Fruit fly (Drosophila melanogaster) whole organism, prepupa: ENCODE data around the gene CG7920.

ENCODE experiments used
- Blimp-1 ChIP-seq: fragments of 200-800 bp; sonication (Bioruptor generic); optimal IDR thresholded peaks from 3 replicates; lab custom pipeline; 2017; ENCODE audit warnings: missing biosample characterization, missing genetic modification characterization, mild to moderate bottlenecking, moderate library complexity, missing genetic modification reagents
- CG10631 ChIP-seq: fragments of 200-800 bp; sonication (Bioruptor generic); optimal IDR thresholded peaks from 2 replicates; lab custom pipeline; 2016; ENCODE audit warnings: missing biosample characterization, missing genetic modification characterization
- CG11294 ChIP-seq: fragments of 200-800 bp; sonication (Bioruptor generic); IDR thresholded peaks from 2 replicates; pipeline ENCODE4 v1.3.6; 2022; ENCODE audit warnings: missing biosample characterization, missing genetic modification characterization
- CG11762 ChIP-seq: fragments of 200-800 bp; sonication (Bioruptor generic); optimal IDR thresholded peaks from 3 replicates; lab custom pipeline; 2016; ENCODE audit warnings: missing biosample characterization, missing genetic modification characterization; ENCODE audit not compliant: insufficient read depth
- CG11902 ChIP-seq: fragments of 200-800 bp; sonication (Bioruptor generic); optimal IDR thresholded peaks from 3 replicates; lab custom pipeline; 2016; ENCODE audit warnings: missing biosample characterization, missing genetic modification characterization
- CG15336 ChIP-seq: fragments of 200-800 bp; sonication (Bioruptor generic); IDR thresholded peaks from 2 replicates; pipeline ENCODE4 v1.3.6; 2022; ENCODE audit warnings: missing biosample characterization, missing genetic modification characterization
- CG1621 ChIP-seq: fragments of 200-800 bp; sonication (Bioruptor generic); optimal IDR thresholded peaks from 3 replicates; lab custom pipeline; 2018; ENCODE audit warnings: missing biosample characterization, mild to moderate bottlenecking, missing genetic modification characterization
- CG4318 ChIP-seq: fragments of 200-800 bp; sonication (Bioruptor generic); optimal IDR thresholded peaks from 3 replicates; lab custom pipeline; 2017; ENCODE audit warnings: missing biosample characterization, mild to moderate bottlenecking, missing genetic modification characterization
- CG6163 ChIP-seq: fragments of 200-800 bp; sonication (Bioruptor generic); IDR thresholded peaks from 3 replicates; pipeline ENCODE4 v1.3.6; 2022; ENCODE audit warnings: missing biosample characterization, missing genetic modification characterization
- CG6276 ChIP-seq: fragments of 200-800 bp; sonication (Bioruptor generic); optimal IDR thresholded peaks from 2 replicates; lab custom pipeline; 2017; ENCODE audit warnings: missing biosample characterization, mild to moderate bottlenecking, missing genetic modification characterization
- CG8632 ChIP-seq: fragments of 200-800 bp; sonication (Bioruptor generic); optimal IDR thresholded peaks from 3 replicates; lab custom pipeline; 2016; ENCODE audit warnings: missing biosample characterization, missing genetic modification characterization
- CG9139 ChIP-seq: fragments of 200-800 bp; sonication (Bioruptor generic); optimal IDR thresholded peaks from 3 replicates; lab custom pipeline; 2017; ENCODE audit warnings: missing biosample characterization, mild to moderate bottlenecking, missing genetic modification characterization
- Eip78C ChIP-seq: fragments of 200-800 bp; sonication (Bioruptor generic); peaks from one replicate; lab custom pipeline; 2016; ENCODE audit warnings: missing biosample characterization, missing genetic modification characterization
- Eip93F ChIP-seq: fragments of 200-800 bp; sonication (Bioruptor generic); optimal IDR thresholded peaks from 2 replicates; lab custom pipeline; 2016; ENCODE audit warnings: missing biosample characterization, mild to moderate bottlenecking, missing genetic modification characterization
- Ets21C ChIP-seq: fragments of 200-800 bp; sonication (Bioruptor generic); optimal IDR thresholded peaks from 3 replicates; lab custom pipeline; 2016; ENCODE audit warnings: missing biosample characterization, missing genetic modification characterization
- Ets96B ChIP-seq: fragments of 200-800 bp; optimal IDR thresholded peaks from 2 replicates; lab custom pipeline; 2019; ENCODE audit warnings: missing biosample characterization, mild to moderate bottlenecking, missing genetic modification characterization, moderate library complexity
- Gug ChIP-seq: fragments of 200-800 bp; sonication (Bioruptor generic); IDR thresholded peaks from 2 replicates; pipeline ENCODE4 v1.3.6; 2022; ENCODE audit warnings: missing biosample characterization, missing genetic modification characterization
- Hr38 ChIP-seq: sonication (Bioruptor generic); optimal IDR thresholded peaks from 2 replicates; lab custom pipeline; 2016; ENCODE audit warnings: missing biosample characterization, missing genetic modification characterization
- Hr39 ChIP-seq: fragments of 200-800 bp; sonication (Bioruptor generic); optimal IDR thresholded peaks from 2 replicates; lab custom pipeline; 2016; ENCODE audit warnings: missing biosample characterization, missing genetic modification characterization
- Hr4 ChIP-seq: fragments of 200-800 bp; sonication (Bioruptor generic); optimal IDR thresholded peaks from 3 replicates; lab custom pipeline; 2016; ENCODE audit warnings: missing biosample characterization, missing genetic modification characterization
- Lpt ChIP-seq: fragments of 200-800 bp; sonication (Bioruptor generic); optimal IDR thresholded peaks from 3 replicates; lab custom pipeline; 2016; ENCODE audit warnings: missing biosample characterization, missing genetic modification characterization
- Sox102F ChIP-seq: fragments of 200-800 bp; sonication (Bioruptor generic); optimal IDR thresholded peaks from 2 replicates; lab custom pipeline; 2016; ENCODE audit warnings: missing biosample characterization, mild to moderate bottlenecking, missing genetic modification characterization
- Sox14 ChIP-seq: fragments of 200-800 bp; sonication (Bioruptor generic); optimal IDR thresholded peaks from 3 replicates; lab custom pipeline; 2016; ENCODE audit warnings: missing biosample characterization, missing genetic modification characterization
- Sox15 ChIP-seq: fragments of 200-800 bp; sonication (Bioruptor generic); optimal IDR thresholded peaks from 3 replicates; lab custom pipeline; 2016; ENCODE audit warnings: missing biosample characterization, missing genetic modification characterization
- achi ChIP-seq: fragments of 200-800 bp; sonication (Bioruptor generic); optimal IDR thresholded peaks from 3 replicates; lab custom pipeline; 2016; ENCODE audit warnings: missing biosample characterization, missing genetic modification characterization
- eg ChIP-seq: fragments of 200-800 bp; sonication (Bioruptor generic); IDR thresholded peaks from 3 replicates; pipeline ENCODE4 v1.3.6; 2022; ENCODE audit warnings: missing biosample characterization, missing genetic modification characterization
- esn ChIP-seq: fragments of 200-800 bp; sonication (Bioruptor generic); optimal IDR thresholded peaks from 2 replicates; lab custom pipeline; 2016; ENCODE audit warnings: missing biosample characterization, mild to moderate bottlenecking, missing genetic modification characterization, moderate library complexity
- fd85E ChIP-seq: fragments of 200-800 bp; sonication (Bioruptor generic); optimal IDR thresholded peaks from 3 replicates; lab custom pipeline; 2016; ENCODE audit warnings: missing biosample characterization, missing genetic modification characterization
- fkh ChIP-seq: fragments of 200-800 bp; sonication (Bioruptor generic); optimal IDR thresholded peaks from 3 replicates; lab custom pipeline; 2017; ENCODE audit warnings: missing biosample characterization, mild to moderate bottlenecking, missing genetic modification characterization, moderate library complexity
- lz ChIP-seq: fragments of 200-800 bp; sonication (Bioruptor generic); optimal IDR thresholded peaks from 3 replicates; lab custom pipeline; 2016; ENCODE audit warnings: missing biosample characterization, missing genetic modification characterization
- net ChIP-seq: fragments of 200-800 bp; sonication (Bioruptor generic); optimal IDR thresholded peaks from 3 replicates; lab custom pipeline; 2016; ENCODE audit warnings: missing biosample characterization, missing genetic modification characterization
- pdm3 ChIP-seq: fragments of 200-800 bp; sonication (Bioruptor generic); optimal IDR thresholded peaks from 3 replicates; lab custom pipeline; 2016; ENCODE audit warnings: missing biosample characterization, missing genetic modification characterization
- topi ChIP-seq: fragments of 200-800 bp; sonication (Bioruptor generic); optimal IDR thresholded peaks from 3 replicates; lab custom pipeline; 2016; ENCODE audit warnings: missing biosample characterization, missing genetic modification characterization
- vri ChIP-seq: fragments of 200-800 bp; sonication (Bioruptor generic); optimal IDR thresholded peaks from 3 replicates; lab custom pipeline; 2016; ENCODE audit warnings: missing biosample characterization, mild to moderate bottlenecking, missing genetic modification characterization

The CG7920 gene

DNA sequence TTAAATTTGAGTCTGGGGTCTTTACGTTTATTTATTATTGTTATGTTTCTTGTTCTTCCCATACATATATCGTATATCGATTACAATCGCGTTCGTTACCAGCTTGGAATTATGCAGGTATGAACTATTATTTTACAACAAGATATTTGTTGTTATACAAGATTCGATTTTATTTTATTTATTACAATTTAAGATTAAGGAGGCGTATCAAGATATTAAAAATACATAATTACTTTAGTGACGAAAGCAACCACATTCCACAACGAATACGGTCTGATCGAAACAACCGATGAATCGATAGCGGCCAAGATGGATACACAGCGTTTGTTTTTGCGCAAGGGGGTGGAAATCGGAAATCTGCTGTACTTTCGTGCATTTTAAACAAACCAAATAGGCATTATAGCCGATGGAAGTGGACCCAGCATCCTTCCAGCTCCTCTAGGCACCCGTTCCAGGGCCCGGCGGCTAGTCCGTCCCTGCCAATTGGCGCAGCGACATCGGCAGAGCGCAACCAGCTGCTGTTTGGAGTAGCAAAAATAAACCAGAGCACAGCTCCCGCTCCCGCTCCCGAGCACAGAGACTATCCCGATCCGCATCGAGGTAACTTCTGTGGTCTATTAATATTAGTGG is 17.4 kb downstream of the CG7920 start, which contains the start of the genes CG15525 and CG11504 (continued):
- no peak for TF ChIP-seq CG4318
- no peak for TF ChIP-seq CG9139
- no peak for TF ChIP-seq Hr38 (GFP tag; lab: Kevin White, UChicago)
- peak; percentile 58 for TF ChIP-seq esn
- peak; percentile 52; the same call in 1 of the 2 replicates for TF ChIP-seq Gug (GFP tag; lab: Robert Waterston, UW)
- peak; percentile 33 for TF ChIP-seq Ets96B
- peak; percentile 79 for TF ChIP-seq Eip78C (GFP tag; lab: Kevin White, UChicago)
- TF ChIP-seq CG8632 (GFP tag; lab: Kevin White, UChicago) = no peak
- TF ChIP-seq, all 60 proteins: peak for 11

DNA sequence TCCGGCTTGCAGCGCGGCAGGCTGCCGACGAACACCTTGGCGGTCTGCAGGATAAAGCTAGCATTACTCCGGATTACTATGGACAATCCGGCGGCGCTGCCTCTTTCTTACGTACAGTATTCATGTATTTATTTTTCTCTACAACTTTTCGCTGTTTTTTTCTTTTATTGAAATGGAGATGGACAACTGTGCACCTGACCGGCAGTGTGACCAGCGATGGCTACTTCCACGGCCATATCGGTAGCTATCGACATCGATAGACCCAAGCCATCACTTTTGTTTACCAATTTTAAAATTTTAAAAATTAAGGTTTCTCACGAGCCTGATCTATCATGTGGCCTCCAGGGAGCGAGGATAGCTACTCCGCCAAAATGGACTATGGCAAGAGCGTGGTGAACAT is 20.0 kb downstream of the CG7920 start, which contains the start of the genes CG7903 and Sas-6:
CG7903 (minus strand) TSS at position 197 of the 400 bp plus-strand sequence.
Sas-6 (plus strand) TSS at position 323 of the 400 bp plus-strand sequence.
- no peak for TF ChIP-seq esn
- peak; percentile 43 for TF ChIP-seq Sox14 (GFP tag; lab: Kevin White, UChicago)
- no peak for TF ChIP-seq fd85E
- TF ChIP-seq achi (GFP tag; lab: Kevin White, UChicago) = no peak
- no peak for TF ChIP-seq Lpt (GFP tag; lab: Kevin White, UChicago)
- TF ChIP-seq CG10631 (GFP tag; lab: Kevin White, UChicago) = no peak
- TF ChIP-seq CG11762 (GFP tag; lab: Kevin White, UChicago) = no peak
- no peak for TF ChIP-seq CG4318
- TF ChIP-seq eg = no peak
- peak; percentile 16 for TF ChIP-seq CG1621 (tag; lab: Kevin White, UChicago)
- TF ChIP-seq Sox15 = no peak
- no peak for TF ChIP-seq CG6276 (GFP tag; lab: Kevin White, UChicago)
- no peak for TF ChIP-seq CG11294 (GFP tag; lab: Robert Waterston, UW)
- TF ChIP-seq net (GFP tag; lab: Kevin White, UChicago) = no peak
- no peak for TF ChIP-seq Hr38 (GFP tag; lab: Kevin White, UChicago)
- no peak for TF ChIP-seq vri (GFP tag; lab: Kevin White, UChicago)
- no peak for TF ChIP-seq CG11902 (GFP tag; lab: Kevin White, UChicago)
- no peak for TF ChIP-seq lz (GFP tag; lab: Kevin White, UChicago)
- TF ChIP-seq fkh (GFP tag; lab: Kevin White, UChicago) = peak; percentile 70
- TF ChIP-seq CG6163 (GFP tag; lab: Robert Waterston, UW) = 0 out of 3 replicates have a peak, but pooled peaks have one; percentile 22
- no peak for TF ChIP-seq topi (GFP tag; lab: Kevin White, UChicago)
- TF ChIP-seq pdm3 (GFP tag; lab: Kevin White, UChicago) = no peak
- TF ChIP-seq Sox102F = no peak
- TF ChIP-seq Gug (GFP tag; lab: Robert Waterston, UW) = no peak
- TF ChIP-seq Ets96B = no peak

DNA sequence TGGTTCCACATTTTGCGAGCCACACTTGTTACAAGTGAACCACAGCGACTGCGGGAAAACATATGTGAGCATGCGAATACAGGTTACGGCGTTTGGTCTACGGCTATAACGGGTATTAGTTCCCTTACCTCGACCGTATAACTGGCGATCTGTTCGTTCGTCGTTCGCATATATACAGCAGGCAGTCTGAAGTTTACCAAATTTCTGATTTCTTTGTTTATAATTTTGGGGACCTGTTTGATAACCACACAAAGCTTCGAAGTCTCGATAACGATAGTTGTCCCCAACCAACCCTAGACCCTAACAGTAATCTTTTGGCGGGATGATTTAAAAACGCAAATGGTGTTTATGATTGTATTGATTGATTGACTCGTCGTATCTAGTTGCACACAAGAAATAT is 21.9 kb downstream of the CG7920 start, which contains the start of gene Acph-1:
Acph-1 (minus strand) TSS at position 278 of the 400 bp plus-strand sequence.
- TF ChIP-seq vri (GFP tag; lab: Kevin White, UChicago) (no peak), Eip93F (GFP tag; lab: Kevin White, UChicago) (peak; percentile 33), Sox14 (GFP tag; lab: Kevin White, UChicago) (peak; percentile 86), CG15336 (GFP tag; lab: Robert Waterston, UW) (no peak), fkh (GFP tag; lab: Kevin White, UChicago) (peak; percentile 6), Hr4 (GFP tag; lab: Kevin White, UChicago) (no peak), CG1621 (tag; lab: Kevin White, UChicago) (peak; percentile 1)

DNA sequence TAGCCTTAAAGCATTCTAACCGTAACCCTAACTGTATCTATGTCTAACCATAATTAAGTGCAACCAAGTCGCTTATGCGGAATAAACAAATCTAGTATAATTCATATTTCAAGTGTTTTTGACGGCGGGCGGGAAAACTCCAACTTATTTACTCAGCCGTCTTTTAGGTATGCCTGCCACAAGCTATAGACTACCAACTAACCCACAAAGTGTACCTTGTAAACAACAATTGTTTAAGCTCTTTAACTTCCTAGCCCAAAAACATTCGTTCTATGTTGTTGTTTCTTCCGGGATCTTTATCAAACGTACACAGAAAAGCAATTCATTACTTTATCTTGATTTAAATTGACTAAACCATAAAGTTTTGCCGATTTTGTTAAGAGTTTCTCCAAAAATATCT is 24.4 kb downstream of the CG7920 start:
- TF ChIP-seq Blimp-1 (no peak), Ets21C (GFP tag; lab: Kevin White, UChicago) (no peak), CG15336 (GFP tag; lab: Robert Waterston, UW) (no peak), Sox14 (GFP tag; lab: Kevin White, UChicago) (no peak), fkh (GFP tag; lab: Kevin White, UChicago) (peak; percentile 67), Hr39 (GFP tag; lab: Kevin White, UChicago) (no peak)
